Worm (Caenorhabditis elegans) whole organism, L2 larva: Measurements from ENCODE around the gene hmg-4.

Experiments used
- C34F6.9 ChIP-seq: fragments of 150-350 bp; optimal IDR thresholded peaks from 2 replicates; lab custom pipeline; 2014; ENCODE audit warnings: missing biosample characterization, missing genetic modification characterization
- F13H6.1 ChIP-seq: sonication (generic microtip); optimal IDR thresholded peaks from 2 replicates; lab custom pipeline; 2016; ENCODE audit warnings: missing genetic modification characterization, missing compliant biosample characterization
- Y55F3AM.14 ChIP-seq: fragments of 200-800 bp; sonication (Bioruptor generic); optimal IDR thresholded peaks from 2 replicates; lab custom pipeline; 2018; ENCODE audit warnings: mild to moderate bottlenecking, missing genetic modification characterization, missing compliant biosample characterization
- ZK546.5 ChIP-seq: sonication (generic microtip); optimal IDR thresholded peaks from 2 replicates; lab custom pipeline; 2017; ENCODE audit warnings: missing biosample characterization, missing genetic modification characterization
- alr-1 ChIP-seq: fragments of 150-350 bp; optimal IDR thresholded peaks from 2 replicates; lab custom pipeline; 2014; ENCODE audit warnings: missing biosample characterization, missing genetic modification characterization
- ama-1 ChIP-seq: fragments of 150-350 bp; optimal IDR thresholded peaks from 2 replicates; lab custom pipeline; 2018; ENCODE audit warnings: inconsistent platforms
- ceh-16 ChIP-seq: fragments of 150-350 bp; optimal IDR thresholded peaks from 2 replicates; lab custom pipeline; 2014; ENCODE audit warnings: missing biosample characterization, missing genetic modification characterization
- ceh-82 ChIP-seq: fragments of 150-350 bp; optimal IDR thresholded peaks from 2 replicates; lab custom pipeline; 2014; ENCODE audit warnings: missing biosample characterization, missing genetic modification characterization
- crh-2 ChIP-seq: sonication (generic microtip); optimal IDR thresholded peaks from 2 replicates; lab custom pipeline; 2017; ENCODE audit warnings: missing biosample characterization, missing genetic modification characterization
- dmd-4 ChIP-seq: sonication (generic microtip); optimal IDR thresholded peaks from 2 replicates; lab custom pipeline; 2017; ENCODE audit warnings: missing biosample characterization, missing genetic modification characterization
- egl-27 ChIP-seq: sonication (generic microtip); optimal IDR thresholded peaks from 3 replicates; lab custom pipeline; 2017; ENCODE audit warnings: missing biosample characterization, missing genetic modification reagents, missing genetic modification characterization
- elt-3 ChIP-seq: sonication (generic microtip); optimal IDR thresholded peaks from 2 replicates; lab custom pipeline; 2017; ENCODE audit warnings: missing biosample characterization, missing genetic modification characterization
- fos-1 ChIP-seq: fragments of 150-350 bp; optimal IDR thresholded peaks from 2 replicates; lab custom pipeline; 2014; ENCODE audit warnings: missing biosample characterization, missing genetic modification characterization
- gmeb-1 ChIP-seq: fragments of 150-350 bp; optimal IDR thresholded peaks from 2 replicates; lab custom pipeline; 2014; ENCODE audit warnings: missing biosample characterization, missing genetic modification characterization
- lin-11 ChIP-seq: fragments of 150-350 bp; sonication (generic microtip); optimal IDR thresholded peaks from 2 replicates; lab custom pipeline; 2014; ENCODE audit warnings: missing biosample characterization, missing genetic modification characterization, inconsistent platforms, mixed read lengths
- lin-13 ChIP-seq: fragments of 150-350 bp; optimal IDR thresholded peaks from 2 replicates; lab custom pipeline; 2014; ENCODE audit warnings: missing biosample characterization, missing genetic modification reagents, missing genetic modification characterization
- lin-39 ChIP-seq: fragments of 150-350 bp; optimal IDR thresholded peaks from 2 replicates; lab custom pipeline; 2014; ENCODE audit warnings: missing biosample characterization, missing genetic modification reagents, missing genetic modification characterization
- lsy-2 ChIP-seq, 2 experiments: fragments of 150-350 bp in 1 of 2; sonication (generic microtip) in 1 of 2; optimal IDR thresholded peaks; 2 replicates each; lab custom pipeline; 2014 to 2017; ENCODE audit warnings: missing biosample characterization in 2 of 2, missing genetic modification characterization in 2 of 2
- nhr-10 ChIP-seq: sonication (generic microtip); optimal IDR thresholded peaks from 2 replicates; lab custom pipeline; 2017; ENCODE audit warnings: missing biosample characterization, missing genetic modification characterization
- nhr-11 ChIP-seq: fragments of 150-350 bp; optimal IDR thresholded peaks from 2 replicates; lab custom pipeline; 2014; ENCODE audit warnings: missing biosample characterization, missing genetic modification characterization
- nhr-12 ChIP-seq: fragments of 150-350 bp; optimal IDR thresholded peaks from 2 replicates; lab custom pipeline; 2014; ENCODE audit warnings: missing biosample characterization, missing genetic modification characterization
- nhr-129 ChIP-seq: fragments of 150-350 bp; optimal IDR thresholded peaks from 2 replicates; lab custom pipeline; 2014; ENCODE audit warnings: missing biosample characterization, missing genetic modification characterization
- nhr-21 ChIP-seq: fragments of 150-350 bp; optimal IDR thresholded peaks from 2 replicates; lab custom pipeline; 2014; ENCODE audit warnings: missing biosample characterization, missing genetic modification characterization
- nhr-23 ChIP-seq: fragments of 150-350 bp; optimal IDR thresholded peaks from 2 replicates; lab custom pipeline; 2014; ENCODE audit warnings: missing biosample characterization, missing genetic modification reagents, missing genetic modification characterization
- nhr-237 ChIP-seq: fragments of 150-350 bp; optimal IDR thresholded peaks from 2 replicates; lab custom pipeline; 2014; ENCODE audit warnings: missing biosample characterization, missing genetic modification characterization
- nhr-25 ChIP-seq: fragments of 150-350 bp; sonication (generic microtip); optimal IDR thresholded peaks from 3 replicates; lab custom pipeline; 2014; ENCODE audit warnings: missing biosample characterization, missing genetic modification characterization
- nhr-6 ChIP-seq: fragments of 150-350 bp; optimal IDR thresholded peaks from 2 replicates; lab custom pipeline; 2014; ENCODE audit warnings: missing biosample characterization, missing genetic modification characterization
- nhr-77 ChIP-seq: fragments of 150-350 bp; optimal IDR thresholded peaks from 2 replicates; lab custom pipeline; 2014; ENCODE audit warnings: missing biosample characterization, missing genetic modification characterization
- peb-1 ChIP-seq: fragments of 150-350 bp; optimal IDR thresholded peaks from 2 replicates; lab custom pipeline; 2014; ENCODE audit warnings: missing biosample characterization, missing genetic modification characterization
- sem-4 ChIP-seq: fragments of 150-350 bp; optimal IDR thresholded peaks from 2 replicates; lab custom pipeline; 2014; ENCODE audit warnings: missing biosample characterization, missing genetic modification reagents, missing genetic modification characterization
- skn-1 ChIP-seq: sonication (generic microtip); optimal IDR thresholded peaks from 2 replicates; lab custom pipeline; 2017; ENCODE audit warnings: missing biosample characterization, missing genetic modification characterization
- sma-3 ChIP-seq: sonication (generic microtip); optimal IDR thresholded peaks from 2 replicates; lab custom pipeline; 2016; ENCODE audit warnings: missing genetic modification reagents, missing genetic modification characterization, missing compliant biosample characterization
- sma-9 ChIP-seq, 2 experiments: fragments of 150-350 bp in 1 of 2; sonication (generic microtip) in 1 of 2; optimal IDR thresholded peaks; 2 replicates each; lab custom pipeline; 2014 to 2016; ENCODE audit warnings: missing genetic modification characterization in 2 of 2, mild to moderate bottlenecking in 1 of 2, missing biosample characterization in 1 of 2, missing compliant biosample characterization in 1 of 2, missing genetic modification reagents in 1 of 2, moderate library complexity in 1 of 2
- unc-39 ChIP-seq: fragments of 150-350 bp; optimal IDR thresholded peaks from 2 replicates; lab custom pipeline; 2014; ENCODE audit warnings: missing biosample characterization, missing genetic modification characterization
- unc-55 ChIP-seq: fragments of 150-350 bp; sonication (generic microtip); optimal IDR thresholded peaks from 3 replicates; lab custom pipeline; 2014; ENCODE audit warnings: missing biosample characterization, missing genetic modification reagents, missing genetic modification characterization
- unc-62 ChIP-seq: fragments of 150-350 bp; optimal IDR thresholded peaks from 2 replicates; lab custom pipeline; 2014; ENCODE audit warnings: missing biosample characterization, missing genetic modification reagents, missing genetic modification characterization
- zag-1 ChIP-seq: fragments of 150-350 bp; optimal IDR thresholded peaks from 2 replicates; lab custom pipeline; 2014; ENCODE audit warnings: missing biosample characterization, missing genetic modification characterization
- ztf-1 ChIP-seq: fragments of 200-800 bp; sonication (Bioruptor generic); conservative IDR thresholded peaks from 2 replicates; pipeline ENCODE4 v1.3.6; 2022; ENCODE audit warnings: missing genetic modification characterization, missing compliant biosample characterization
- ztf-11 ChIP-seq: sonication (generic microtip); optimal IDR thresholded peaks from 2 replicates; lab custom pipeline; 2017; ENCODE audit warnings: missing biosample characterization, missing genetic modification characterization
- ztf-4 ChIP-seq: fragments of 150-350 bp; optimal IDR thresholded peaks from 2 replicates; lab custom pipeline; 2014; ENCODE audit warnings: missing biosample characterization, missing genetic modification characterization

Gene hmg-4

ce11 chrIII:7381546-7382171, at the start of gene hmg-4, which contains the start of gene T20B12.3:
Gene hmg-4, minus strand, starts transcription at chrIII:7381596.
Gene T20B12.3, plus strand, starts transcription at chrIII:7382115.
- TF ChIP-seq nhr-10 (tag; lab: Kevin White, UChicago) (no peak), unc-39 (no peak), sma-9 (GFP tag; optimal IDR thresholded peaks at IDR 0.05; lab: Kevin White, UChicago) (no peak), sma-9 (tag; optimal IDR thresholded peaks at IDR 0.05; lab: Kevin White, UChicago) (no peak), sma-3 (GFP tag; lab: Kevin White, UChicago) (no peak), nhr-25 (tag; lab: Kevin White, UChicago) (no peak), fos-1 (tag; lab: Kevin White, UChicago) (no peak), nhr-77 (tag; lab: Kevin White, UChicago) (no peak), gmeb-1 (tag; lab: Kevin White, UChicago) (peak; percentile 47), nhr-237 (no peak), ama-1 (no peak), Y55F3AM.14 (GFP tag; lab: Kevin White, UChicago) (no peak), ceh-16 (no peak), nhr-12 (tag; lab: Kevin White, UChicago) (no peak), peb-1 (tag; lab: Kevin White, UChicago) (no peak), zag-1 (tag; lab: Kevin White, UChicago) (no peak), ZK546.5 (no peak), sem-4 (tag; lab: Kevin White, UChicago) (no peak), lsy-2 (tag; optimal IDR thresholded peaks at IDR 0.05; lab: Kevin White, UChicago) (peak; percentile 83 to 98), dmd-4 (no peak), F13H6.1 (tag; lab: Kevin White, UChicago) (no peak), lin-11 (tag; lab: Kevin White, UChicago) (no peak), lin-39 (tag; lab: Kevin White, UChicago) (no peak), unc-62 (GFP tag; lab: Kevin White, UChicago) (no peak), unc-55 (GFP tag; lab: Kevin White, UChicago) (peak; percentile 67), skn-1 (tag; lab: Kevin White, UChicago) (no peak), nhr-6 (tag; lab: Kevin White, UChicago) (no peak), crh-2 (tag; lab: Kevin White, UChicago) (peak; percentile 15), ceh-82 (tag; lab: Kevin White, UChicago) (no peak), egl-27 (no peak), alr-1 (tag; lab: Kevin White, UChicago) (no peak), lin-13 (GFP tag; lab: Kevin White, UChicago) (no peak), elt-3 (tag; lab: Kevin White, UChicago) (no peak), nhr-23 (tag; lab: Kevin White, UChicago) (no peak), ztf-1 (GFP tag; lab: Robert Waterston, UW) (no peak), ztf-4 (tag; lab: Kevin White, UChicago) (no peak), C34F6.9 (tag; lab: Kevin White, UChicago) (peak; percentile 70), nhr-11 (tag; lab: Kevin White, UChicago) (no peak), nhr-21 (tag; lab: Kevin White, UChicago) (no peak), nhr-129 (tag; lab: Kevin White, UChicago) (peak; percentile 68), ztf-11 (no peak)

ce11 chrIII:7399004-7399403, 17.6 kb upstream of the hmg-4 start:
- TF ChIP-seq crh-2 (tag; lab: Kevin White, UChicago): no peak
- no peak for TF ChIP-seq lin-11 (tag; lab: Kevin White, UChicago)
- no peak for TF ChIP-seq ceh-16
- no peak for TF ChIP-seq ztf-11
- TF ChIP-seq nhr-11 (tag; lab: Kevin White, UChicago): no peak
- no peak for TF ChIP-seq nhr-23 (tag; lab: Kevin White, UChicago)
- no peak for TF ChIP-seq alr-1 (tag; lab: Kevin White, UChicago)
- no peak for TF ChIP-seq ztf-1 (GFP tag; lab: Robert Waterston, UW)

- TF ChIP-seq peb-1 (tag; lab: Kevin White, UChicago) (no peak), fos-1 (tag; lab: Kevin White, UChicago) (peak; percentile 1), lin-13 (GFP tag; lab: Kevin White, UChicago) (no peak), nhr-77 (tag; lab: Kevin White, UChicago) (no peak), nhr-237 (no peak), nhr-129 (tag; lab: Kevin White, UChicago) (peak; percentile 25), unc-39 (no peak), lsy-2 (tag; optimal IDR thresholded peaks at IDR 0.05; lab: Kevin White, UChicago) (peak in 1 of 2 experiments; percentile 28), sma-3 (GFP tag; lab: Kevin White, UChicago) (no peak)
Observed at ce11 chrIII:7397196-7397595, 15.8 kb upstream of the hmg-4 start.
